Fruit fly (Drosophila melanogaster): ENCODE results near the gene CG31176.
"Not testable (repeated sequence)": the region's sequence is repeated elsewhere in the genome, so short reads cannot be mapped to it uniquely, and the experiment has no call there.

Gene CG31176

dm6 chr3R:21736196-21736595 lies 16.7 kb upstream of the CG31176 start, which contains the start of gene Sfp93F:
Sfp93F (minus strand) TSS chr3R:21736296.
- TF ChIP-seq CG12768 (GFP tag; optimal IDR thresholded peaks at IDR 0.05); kay (GFP tag; ENCODE audit: borderline replicate concordance); CG5204 (GFP tag; optimal IDR thresholded peaks at IDR 0.05): not testable (repeated sequence)

DNA sequence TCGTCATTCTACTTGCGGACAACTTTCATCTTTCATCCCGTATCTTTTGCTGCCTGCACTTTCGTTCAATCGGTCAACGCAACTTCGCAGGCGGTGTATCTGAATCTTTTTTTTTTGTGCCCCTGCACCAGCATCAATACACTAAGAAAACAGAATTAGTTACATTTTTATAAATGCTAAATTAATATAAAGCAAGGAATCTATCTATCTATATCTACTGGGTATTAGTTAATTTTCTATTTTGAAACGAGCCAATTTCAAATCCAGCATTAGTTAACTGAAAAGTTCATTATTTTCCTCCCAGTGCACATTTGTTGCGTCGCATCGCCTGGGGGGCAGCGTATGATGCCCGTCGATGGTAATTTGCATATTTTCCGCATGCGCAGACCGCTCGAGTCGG lies 13.4 kb upstream of the CG31176 start:
- TF ChIP-seq kay (GFP tag; ENCODE audit: borderline replicate concordance), result no peak
- no peak for TF ChIP-seq cnc (optimal IDR thresholded peaks at IDR 0.05)
- TF ChIP-seq CG33017 (tag; optimal IDR thresholded peaks at IDR 0.05), result no peak
- no peak for TF ChIP-seq toe (GFP tag; optimal IDR thresholded peaks at IDR 0.05)
- no peak for TF ChIP-seq ovo (GFP tag; optimal IDR thresholded peaks at IDR 0.05)
- TF ChIP-seq Mnt (GFP tag; optimal IDR thresholded peaks at IDR 0.05), result no peak
- no peak for TF ChIP-seq pad (GFP tag; optimal IDR thresholded peaks at IDR 0.05)
- no peak for TF ChIP-seq CG14711 (tag; optimal IDR thresholded peaks at IDR 0.05)

DNA sequence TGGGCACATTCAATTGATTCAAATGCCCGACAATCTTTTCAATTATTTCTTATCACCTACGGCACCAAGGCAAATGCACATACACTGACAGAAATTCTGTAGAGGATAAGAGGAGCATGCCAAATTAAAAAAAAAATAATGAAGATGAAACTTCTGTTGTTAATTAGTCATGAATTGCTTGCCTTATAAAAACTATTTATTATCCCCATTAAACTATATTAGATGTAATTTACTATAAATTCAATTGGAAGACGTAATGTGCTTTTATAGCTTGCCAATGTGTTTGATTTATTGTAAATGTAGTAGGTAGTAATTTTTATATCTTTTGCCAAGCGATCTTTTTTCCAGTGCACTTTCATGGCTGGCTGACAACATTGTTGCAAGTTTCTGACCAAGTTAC lies 12.2 kb upstream of the CG31176 start:
- TF ChIP-seq Mnt (GFP tag; optimal IDR thresholded peaks at IDR 0.05), result no peak

DNA sequence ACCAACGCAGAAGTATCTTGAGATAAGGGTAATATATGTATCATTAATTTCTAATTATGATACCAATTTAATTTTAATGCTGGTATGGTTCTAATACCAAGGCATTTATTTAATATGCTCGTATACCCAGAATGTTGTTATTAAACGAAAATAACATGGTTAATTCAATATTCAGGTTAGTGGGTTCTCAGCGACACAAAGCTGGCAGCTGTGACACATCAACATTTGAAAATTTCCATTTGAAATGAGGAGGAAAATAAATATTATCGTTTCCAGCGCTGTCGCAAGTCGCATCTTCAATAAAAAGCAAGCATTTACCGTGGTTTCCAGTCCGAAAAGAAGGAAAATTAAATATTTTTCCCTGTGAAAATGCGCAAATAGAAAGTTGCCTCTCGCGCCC lies 11.5 kb upstream of the CG31176 start:
- TF ChIP-seq CG1620 (GFP tag; optimal IDR thresholded peaks at IDR 0.05) (no peak), CG14711 (tag; optimal IDR thresholded peaks at IDR 0.05) (no peak)

DNA sequence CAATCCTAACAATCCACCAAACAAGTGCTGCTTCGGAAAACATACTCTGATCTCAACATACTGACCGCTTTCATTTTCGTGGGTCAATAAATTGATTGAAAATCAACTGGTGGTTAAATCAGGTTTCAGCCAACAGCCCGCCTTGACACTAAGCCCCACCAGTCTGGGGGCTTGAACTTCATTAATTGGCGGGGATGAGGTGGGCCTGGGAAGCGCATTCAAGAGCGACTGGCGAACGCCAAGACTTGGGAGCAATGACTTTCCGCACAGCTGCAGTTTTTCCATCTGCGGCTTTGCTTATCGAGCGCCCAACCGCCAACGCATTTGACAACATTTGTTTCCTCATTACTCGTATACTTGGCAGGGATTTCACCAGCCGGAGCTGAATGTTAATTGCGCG lies 7.1 kb upstream of the CG31176 start:
- TF ChIP-seq Mnt (GFP tag; optimal IDR thresholded peaks at IDR 0.05), result no peak
- TF ChIP-seq Clk (GFP tag; optimal IDR thresholded peaks at IDR 0.05), result no peak
- no peak for TF ChIP-seq cic (GFP tag; optimal IDR thresholded peaks at IDR 0.05)
- no peak for TF ChIP-seq CG7101 (tag; optimal IDR thresholded peaks at IDR 0.05)

DNA sequence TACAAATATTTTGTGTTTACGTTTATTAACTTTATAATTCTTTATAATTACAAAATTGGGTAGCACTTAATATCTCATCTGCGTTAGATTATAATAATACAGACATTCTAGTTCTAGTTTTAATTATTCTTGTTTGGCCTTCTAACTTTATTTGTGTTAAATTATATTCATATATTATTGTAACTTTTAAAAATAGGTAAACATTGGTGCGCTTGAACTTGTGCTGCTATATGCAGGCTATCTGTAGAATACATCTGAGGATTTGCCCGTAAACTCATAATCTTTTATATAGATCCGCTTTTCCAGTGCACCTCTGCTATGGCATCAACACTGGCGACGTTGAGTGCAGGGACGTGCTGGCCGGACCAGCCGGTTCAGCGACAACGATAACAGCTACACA lies 3.0 kb upstream of the CG31176 start:
- TF ChIP-seq Mnt (GFP tag; optimal IDR thresholded peaks at IDR 0.05) (no peak), pad (GFP tag; optimal IDR thresholded peaks at IDR 0.05) (no peak), Hr96 (GFP tag; optimal IDR thresholded peaks at IDR 0.05) (no peak), cic (GFP tag; optimal IDR thresholded peaks at IDR 0.05) (no peak), Clk (GFP tag; optimal IDR thresholded peaks at IDR 0.05) (no peak), ovo (GFP tag; optimal IDR thresholded peaks at IDR 0.05) (no peak), CG1620 (GFP tag; optimal IDR thresholded peaks at IDR 0.05) (no peak), CG7045 (GFP tag; optimal IDR thresholded peaks at IDR 0.05) (no peak), CG5204 (GFP tag; optimal IDR thresholded peaks at IDR 0.05) (no peak), toe (GFP tag; optimal IDR thresholded peaks at IDR 0.05) (no peak), cnc (optimal IDR thresholded peaks at IDR 0.05) (no peak), Crg-1 (GFP tag; optimal IDR thresholded peaks at IDR 0.05) (no peak), CG33017 (tag; optimal IDR thresholded peaks at IDR 0.05) (no peak), bab1 (GFP tag; optimal IDR thresholded peaks at IDR 0.05) (no peak), CG11617 (GFP tag; optimal IDR thresholded peaks at IDR 0.05) (no peak), CG14711 (tag; optimal IDR thresholded peaks at IDR 0.05) (no peak), tj (GFP tag; optimal IDR thresholded peaks at IDR 0.05) (no peak), kay (GFP tag; ENCODE audit: borderline replicate concordance) (no peak), CG7101 (tag; optimal IDR thresholded peaks at IDR 0.05) (no peak)

dm6 chr3R:21719934-21720431 lies 523 bp upstream of the CG31176 start:
- TF ChIP-seq Hr96 (GFP tag; optimal IDR thresholded peaks at IDR 0.05) (no peak), CG7045 (GFP tag; optimal IDR thresholded peaks at IDR 0.05) (peak; percentile 28), kay (GFP tag; ENCODE audit: borderline replicate concordance) (no peak), CG1620 (GFP tag; optimal IDR thresholded peaks at IDR 0.05) (no peak), ovo (GFP tag; optimal IDR thresholded peaks at IDR 0.05) (no peak), toe (GFP tag; optimal IDR thresholded peaks at IDR 0.05) (no peak), cnc (optimal IDR thresholded peaks at IDR 0.05) (no peak), CG11617 (GFP tag; optimal IDR thresholded peaks at IDR 0.05) (peak; percentile 3), Clk (GFP tag; optimal IDR thresholded peaks at IDR 0.05) (no peak), Mnt (GFP tag; optimal IDR thresholded peaks at IDR 0.05) (no peak), pad (GFP tag; optimal IDR thresholded peaks at IDR 0.05) (peak; percentile 15), CG7101 (tag; optimal IDR thresholded peaks at IDR 0.05) (peak; percentile 45), cic (GFP tag; optimal IDR thresholded peaks at IDR 0.05) (no peak), CG12768 (GFP tag; optimal IDR thresholded peaks at IDR 0.05) (no peak), tj (GFP tag; optimal IDR thresholded peaks at IDR 0.05) (no peak), Crg-1 (GFP tag; optimal IDR thresholded peaks at IDR 0.05) (no peak), bab1 (GFP tag; optimal IDR thresholded peaks at IDR 0.05) (peak; percentile 30), CG5204 (GFP tag; optimal IDR thresholded peaks at IDR 0.05) (peak; percentile 16), CG14711 (tag; optimal IDR thresholded peaks at IDR 0.05) (peak; percentile 15), CG33017 (tag; optimal IDR thresholded peaks at IDR 0.05) (no peak)

DNA sequence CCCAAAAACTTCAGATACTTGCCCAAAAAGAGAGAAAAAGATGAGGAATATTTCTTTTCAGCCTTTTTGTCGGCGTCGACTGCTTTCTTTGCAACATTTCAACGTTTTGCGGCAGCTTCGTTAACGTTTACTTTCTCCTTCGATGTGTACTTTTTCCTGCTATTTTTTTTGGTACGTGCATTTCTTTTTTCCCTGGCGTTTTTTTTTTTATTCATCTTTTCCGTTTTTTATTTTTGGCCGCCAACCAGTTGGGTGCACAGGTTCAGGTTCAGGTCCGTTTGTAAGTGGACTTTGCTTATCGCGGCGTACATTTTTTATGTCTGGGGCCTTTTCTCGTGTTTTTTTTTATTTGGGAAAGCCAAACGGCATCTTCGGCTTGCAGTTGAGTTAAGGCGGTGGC lies 15.0 kb downstream of the CG31176 start:
- no peak for TF ChIP-seq Clk (GFP tag; optimal IDR thresholded peaks at IDR 0.05)
- no peak for TF ChIP-seq CG1620 (GFP tag; optimal IDR thresholded peaks at IDR 0.05)
- no peak for TF ChIP-seq tj (GFP tag; optimal IDR thresholded peaks at IDR 0.05)
- no peak for TF ChIP-seq CG5204 (GFP tag; optimal IDR thresholded peaks at IDR 0.05)
- no peak for TF ChIP-seq Mnt (GFP tag; optimal IDR thresholded peaks at IDR 0.05)
- no peak for TF ChIP-seq CG14711 (tag; optimal IDR thresholded peaks at IDR 0.05)
- TF ChIP-seq cnc (optimal IDR thresholded peaks at IDR 0.05), result no peak
- no peak for TF ChIP-seq kay (GFP tag; ENCODE audit: borderline replicate concordance)
- no peak for TF ChIP-seq Hr96 (GFP tag; optimal IDR thresholded peaks at IDR 0.05)
- no peak for TF ChIP-seq ovo (GFP tag; optimal IDR thresholded peaks at IDR 0.05)
- no peak for TF ChIP-seq Crg-1 (GFP tag; optimal IDR thresholded peaks at IDR 0.05)
- no peak for TF ChIP-seq CG11617 (GFP tag; optimal IDR thresholded peaks at IDR 0.05)
- TF ChIP-seq CG7045 (GFP tag; optimal IDR thresholded peaks at IDR 0.05), result no peak
- no peak for TF ChIP-seq toe (GFP tag; optimal IDR thresholded peaks at IDR 0.05)
- no peak for TF ChIP-seq CG7101 (tag; optimal IDR thresholded peaks at IDR 0.05)
- no peak for TF ChIP-seq cic (GFP tag; optimal IDR thresholded peaks at IDR 0.05)
- TF ChIP-seq pad (GFP tag; optimal IDR thresholded peaks at IDR 0.05), result no peak
- no peak for TF ChIP-seq bab1 (GFP tag; optimal IDR thresholded peaks at IDR 0.05)
- TF ChIP-seq CG12768 (GFP tag; optimal IDR thresholded peaks at IDR 0.05), result no peak

Data from whole organism, adult.